Worm (Caenorhabditis elegans) whole organism, late embryonic: ENCODE results near the gene pals-26.

Experiments used
- ceh-31 ChIP-seq: sonication (generic microtip); optimal IDR thresholded peaks from 2 replicates; lab custom pipeline; 2016; ENCODE audit warnings: missing genetic modification characterization, missing compliant biosample characterization
- ceh-34 ChIP-seq: sonication (generic microtip); optimal IDR thresholded peaks from 2 replicates; lab custom pipeline; 2016; ENCODE audit warnings: mild to moderate bottlenecking, missing genetic modification characterization, missing compliant biosample characterization
- mec-3 ChIP-seq: sonication (generic microtip); optimal IDR thresholded peaks from 2 replicates; lab custom pipeline; 2016; ENCODE audit warnings: borderline replicate concordance, missing genetic modification characterization, missing compliant biosample characterization
- nhr-11 ChIP-seq: fragments of 150-350 bp; optimal IDR thresholded peaks from 2 replicates; lab custom pipeline; 2014; ENCODE audit warnings: missing biosample characterization, missing genetic modification characterization
- nhr-232 ChIP-seq: sonication (generic microtip); optimal IDR thresholded peaks from 2 replicates; lab custom pipeline; 2016; ENCODE audit warnings: missing genetic modification characterization, missing compliant biosample characterization
- unc-86 ChIP-seq: sonication (generic microtip); optimal IDR thresholded peaks from 2 replicates; lab custom pipeline; 2016; ENCODE audit warnings: missing genetic modification characterization, missing compliant biosample characterization

DNA sequence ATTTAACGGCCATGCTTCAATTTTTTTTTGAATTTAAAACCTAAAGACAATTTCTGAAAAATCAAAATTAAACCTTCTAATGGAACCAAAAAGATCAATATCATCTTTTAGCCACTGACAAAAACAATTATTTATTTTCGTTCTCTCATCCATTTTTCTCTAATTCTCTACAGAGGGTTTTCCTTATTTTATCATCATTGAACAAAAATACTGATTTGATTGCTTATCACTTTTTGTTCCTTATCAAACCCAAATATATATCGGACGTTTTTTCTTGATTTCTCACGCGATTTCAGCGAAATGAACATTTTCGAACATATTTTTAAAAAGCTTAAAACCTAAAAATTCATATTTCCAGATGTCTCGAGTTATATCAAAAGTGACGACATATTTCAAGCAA, 38.1 kb downstream of the pals-26 start, which contains the start of gene mpc-1:
- no peak for TF ChIP-seq unc-86 (tag; lab: Kevin White, UChicago)
- TF ChIP-seq ceh-31 = no peak
- no peak for TF ChIP-seq nhr-11 (tag; lab: Kevin White, UChicago)
- TF ChIP-seq ceh-34 = no peak
- no peak for TF ChIP-seq mec-3 (tag; lab: Kevin White, UChicago)
- no peak for TF ChIP-seq nhr-232 (tag; lab: Kevin White, UChicago)
